Fruit fly (Drosophila melanogaster) whole organism, prepupa: Measurements from ENCODE around the gene CG2104.

Source experiments
- CG3919 ChIP-seq: fragments of 200-800 bp; sonication (Bioruptor generic); optimal IDR thresholded peaks from 3 replicates; lab custom pipeline; 2016; ENCODE audit warnings: missing biosample characterization, missing genetic modification characterization
- CG8119 ChIP-seq: fragments of 200-800 bp; sonication (Bioruptor generic); IDR thresholded peaks from 3 replicates; pipeline ENCODE4 v1.3.6; 2022; ENCODE audit warnings: missing biosample characterization, missing genetic modification characterization
- Ets21C ChIP-seq: fragments of 200-800 bp; sonication (Bioruptor generic); optimal IDR thresholded peaks from 3 replicates; lab custom pipeline; 2016; ENCODE audit warnings: missing biosample characterization, missing genetic modification characterization
- Gug ChIP-seq: fragments of 200-800 bp; sonication (Bioruptor generic); IDR thresholded peaks from 2 replicates; pipeline ENCODE4 v1.3.6; 2022; ENCODE audit warnings: missing biosample characterization, missing genetic modification characterization
- Hr38 ChIP-seq: sonication (Bioruptor generic); optimal IDR thresholded peaks from 2 replicates; lab custom pipeline; 2016; ENCODE audit warnings: missing biosample characterization, missing genetic modification characterization
- Met ChIP-seq: fragments of 200-800 bp; sonication (Bioruptor generic); optimal IDR thresholded peaks from 3 replicates; lab custom pipeline; 2016; ENCODE audit warnings: missing biosample characterization, missing genetic modification characterization
- OdsH ChIP-seq: fragments of 200-800 bp; sonication (Bioruptor generic); optimal IDR thresholded peaks from 3 replicates; lab custom pipeline; 2016; ENCODE audit warnings: missing biosample characterization, missing genetic modification characterization
- dsx ChIP-seq: fragments of 200-800 bp; optimal IDR thresholded peaks from 3 replicates; lab custom pipeline; 2019; ENCODE audit warnings: missing biosample characterization, mild to moderate bottlenecking, missing genetic modification characterization, moderate library complexity; ENCODE audit not compliant: poor library complexity, severe bottlenecking

DNA sequence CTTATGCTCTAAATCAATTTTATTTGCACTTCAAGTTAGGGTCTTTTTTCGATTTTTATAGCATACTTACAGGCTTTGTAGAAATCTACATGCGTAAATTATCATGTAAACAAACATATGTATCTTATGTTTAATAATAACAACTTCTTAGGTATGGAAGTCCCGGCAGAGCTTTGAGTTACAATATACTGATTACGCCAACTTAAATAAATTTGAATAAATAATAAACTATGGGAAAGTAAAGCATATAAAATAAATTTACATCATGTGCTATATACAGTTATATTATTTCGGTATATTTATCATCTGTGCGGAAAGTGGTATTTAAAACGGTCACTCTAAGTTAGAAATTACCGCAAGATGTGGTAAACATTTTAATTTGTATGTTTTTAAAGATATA, 40.1 kb upstream of the CG2104 start, which contains the start of gene CG1239:
- TF ChIP-seq Met (GFP tag; lab: Kevin White, UChicago) = no peak
- TF ChIP-seq OdsH (GFP tag; lab: Kevin White, UChicago) = no peak
- TF ChIP-seq CG3919 (GFP tag; lab: Kevin White, UChicago) = no peak
- no peak for TF ChIP-seq Ets21C (GFP tag; lab: Kevin White, UChicago)
- TF ChIP-seq CG8119 (GFP tag; lab: Robert Waterston, UW) = no peak
- no peak for TF ChIP-seq dsx (GFP tag; lab: Kevin White, UChicago)
- no peak for TF ChIP-seq Hr38 (GFP tag; lab: Kevin White, UChicago)
- no peak for TF ChIP-seq Gug (GFP tag; lab: Robert Waterston, UW)
